Worm (Caenorhabditis elegans): ENCODE data around the gene mrpl-36.

The mrpl-36 gene

DNA sequence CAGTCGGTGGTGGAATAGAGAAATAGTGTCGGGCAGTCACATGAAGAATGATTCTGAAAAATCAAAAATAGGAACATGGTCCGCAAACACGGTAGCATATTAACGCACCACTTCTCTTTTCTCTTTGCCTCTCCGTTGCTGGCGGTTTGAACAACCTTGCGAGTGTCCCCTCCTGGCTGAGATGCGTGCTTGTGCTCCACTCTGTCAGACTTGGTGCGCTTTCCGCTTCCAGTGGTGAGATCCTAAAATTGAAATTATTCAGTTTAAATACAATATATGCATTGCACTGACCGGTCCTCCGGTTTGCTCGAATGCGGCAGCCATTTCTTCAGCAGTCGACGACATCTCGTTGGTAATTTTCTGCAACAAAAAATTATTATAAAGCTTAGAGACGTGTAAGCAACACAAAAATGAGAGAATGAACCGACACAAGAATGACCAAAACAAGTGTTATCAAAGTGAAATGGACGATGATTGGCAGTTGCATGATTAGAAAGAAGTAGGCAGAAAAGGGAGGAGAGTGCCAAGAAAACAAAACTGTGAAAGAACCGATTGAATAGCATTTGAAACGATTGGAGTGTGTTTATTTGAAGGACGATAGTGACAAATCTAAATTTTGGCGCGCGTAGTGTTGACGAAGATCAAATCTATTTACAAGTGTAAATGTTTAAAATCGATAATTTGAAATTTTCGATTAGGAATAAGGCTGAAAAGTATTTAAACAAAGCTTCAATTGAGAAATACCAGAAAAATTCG, 22.7 kb downstream of the mrpl-36 start, which contains the start of gene ZK632.9:
ZK632.9 (minus strand) TSS at position 360 of the 756 bp plus-strand sequence.
- TF ChIP-seq skn-1 (tag; optimal IDR thresholded peaks at IDR 0.05) (peak; percentile 34), mab-5 (tag; optimal IDR thresholded peaks at IDR 0.05) (no peak), nhr-10 (tag; optimal IDR thresholded peaks at IDR 0.05) (peak; percentile 7), nhr-23 (tag; optimal IDR thresholded peaks at IDR 0.05) (no peak), snpc-4 (tag; optimal IDR thresholded peaks at IDR 0.05) (no peak), unc-55 (GFP tag; optimal IDR thresholded peaks at IDR 0.05) (peak; percentile 11), ztf-4 (tag; optimal IDR thresholded peaks at IDR 0.05) (no peak), ceh-16 (tag; optimal IDR thresholded peaks at IDR 0.05) (no peak), Y55F3AM.14 (GFP tag; optimal IDR thresholded peaks at IDR 0.05) (peak; percentile 9), nhr-237 (tag; optimal IDR thresholded peaks at IDR 0.05) (no peak), nhr-21 (tag; optimal IDR thresholded peaks at IDR 0.05) (peak; percentile 8), crh-2 (tag; optimal IDR thresholded peaks at IDR 0.05) (no peak), nhr-77 (tag; optimal IDR thresholded peaks at IDR 0.05) (no peak), fos-1 (tag; optimal IDR thresholded peaks at IDR 0.05) (peak; percentile 35), alr-1 (tag; optimal IDR thresholded peaks at IDR 0.05) (no peak), peb-1 (tag; optimal IDR thresholded peaks at IDR 0.05) (no peak), lin-13 (GFP tag; optimal IDR thresholded peaks at IDR 0.05) (no peak), nhr-129 (tag; optimal IDR thresholded peaks at IDR 0.05) (peak; percentile 32), mdl-1 (tag; optimal IDR thresholded peaks at IDR 0.05) (no peak), nhr-11 (tag; optimal IDR thresholded peaks at IDR 0.05) (no peak), sma-3 (GFP tag; optimal IDR thresholded peaks at IDR 0.05) (no peak), zag-1 (tag; optimal IDR thresholded peaks at IDR 0.05) (no peak)

DNA sequence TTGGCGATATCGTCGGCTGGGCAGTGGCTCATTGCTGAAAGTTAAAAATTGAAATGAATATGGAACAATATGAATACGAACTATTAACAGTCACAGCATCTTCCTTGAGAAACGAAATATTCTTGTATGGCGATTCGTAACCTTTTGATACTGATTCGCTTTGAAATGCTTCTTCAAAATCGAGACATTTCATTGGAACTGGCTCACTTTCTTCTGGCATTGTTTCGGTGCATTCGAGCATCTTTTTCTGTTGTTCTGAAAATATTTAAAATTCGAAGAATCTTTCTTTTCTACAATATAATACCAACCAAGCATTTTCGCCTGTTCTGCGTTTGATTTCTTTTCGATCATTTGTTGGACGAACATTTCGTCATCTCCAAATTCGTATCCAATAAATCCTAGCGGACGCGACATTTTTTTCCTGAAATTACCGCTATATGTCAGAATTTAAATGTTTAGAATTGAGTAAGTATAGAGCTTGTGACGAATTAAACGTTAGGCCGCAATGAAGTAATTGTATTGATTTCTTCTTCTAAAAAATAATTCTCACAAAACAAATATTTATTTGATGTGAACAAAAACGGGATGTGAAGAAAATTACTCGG, 23.5 kb downstream of the mrpl-36 start, which contains the start of gene lin-52:
lin-52 (minus strand) TSS at position 421 of the 605 bp plus-strand sequence.
- no peak for TF ChIP-seq skn-1 (tag; optimal IDR thresholded peaks at IDR 0.05)
- TF ChIP-seq elt-3 (tag; optimal IDR thresholded peaks at IDR 0.05): no peak
- no peak for TF ChIP-seq ceh-16 (tag; optimal IDR thresholded peaks at IDR 0.05)
- TF ChIP-seq sma-9 (GFP tag; optimal IDR thresholded peaks at IDR 0.05): no peak
- TF ChIP-seq sma-9 (tag; optimal IDR thresholded peaks at IDR 0.05): no peak
- TF ChIP-seq R02D3.7 (tag; optimal IDR thresholded peaks at IDR 0.05): no peak
- peak; percentile 11 for TF ChIP-seq lin-13 (GFP tag; optimal IDR thresholded peaks at IDR 0.05)
- no peak for TF ChIP-seq ztf-11 (tag; optimal IDR thresholded peaks at IDR 0.05)
- no peak for TF ChIP-seq blmp-1 (tag; optimal IDR thresholded peaks at IDR 0.05; ENCODE audit: insufficient read depth)
- TF ChIP-seq mab-5 (tag; optimal IDR thresholded peaks at IDR 0.05): no peak
- no peak for TF ChIP-seq nhr-237 (tag; optimal IDR thresholded peaks at IDR 0.05)
- no peak for TF ChIP-seq nhr-6 (tag; optimal IDR thresholded peaks at IDR 0.05)
- peak in 1 of 2 experiments; percentile 32 for TF ChIP-seq lsy-2 (tag; optimal IDR thresholded peaks at IDR 0.05)
- peak; percentile 78 for TF ChIP-seq ztf-4 (tag; optimal IDR thresholded peaks at IDR 0.05)
- peak; percentile 18 for TF ChIP-seq crh-2 (tag; optimal IDR thresholded peaks at IDR 0.05)
- no peak for TF ChIP-seq dmd-4 (tag; optimal IDR thresholded peaks at IDR 0.05)
- no peak for TF ChIP-seq lin-11 (tag; optimal IDR thresholded peaks at IDR 0.05)
- no peak for TF ChIP-seq ztf-1 (GFP tag; conservative IDR thresholded peaks at IDR 0.05)
- no peak for TF ChIP-seq C34F6.9 (tag; optimal IDR thresholded peaks at IDR 0.05)
- TF ChIP-seq sma-3 (GFP tag; optimal IDR thresholded peaks at IDR 0.05): peak; percentile 40
- TF ChIP-seq zag-1 (tag; optimal IDR thresholded peaks at IDR 0.05): no peak
- no peak for TF ChIP-seq mdl-1 (tag; optimal IDR thresholded peaks at IDR 0.05)
- no peak for TF ChIP-seq unc-55 (GFP tag; optimal IDR thresholded peaks at IDR 0.05)
- no peak for TF ChIP-seq snpc-4 (tag; optimal IDR thresholded peaks at IDR 0.05)
- no peak for TF ChIP-seq nhr-77 (tag; optimal IDR thresholded peaks at IDR 0.05)
- TF ChIP-seq nhr-25 (tag; optimal IDR thresholded peaks at IDR 0.05): peak; percentile 2
- TF ChIP-seq elt-1 (tag; optimal IDR thresholded peaks at IDR 0.05): no peak
- no peak for TF ChIP-seq sem-4 (tag; optimal IDR thresholded peaks at IDR 0.05)
- peak; percentile 67 for TF ChIP-seq ama-1 (optimal IDR thresholded peaks at IDR 0.05)
- TF ChIP-seq alr-1 (tag; optimal IDR thresholded peaks at IDR 0.05): no peak
- TF ChIP-seq F13H6.1 (tag; optimal IDR thresholded peaks at IDR 0.05): no peak
- no peak for TF ChIP-seq nhr-129 (tag; optimal IDR thresholded peaks at IDR 0.05)
- no peak for TF ChIP-seq lin-39 (tag; optimal IDR thresholded peaks at IDR 0.05)
- TF ChIP-seq unc-39 (tag; optimal IDR thresholded peaks at IDR 0.05): no peak
- no peak for TF ChIP-seq mbf-1 (tag; optimal IDR thresholded peaks at IDR 0.05)
- TF ChIP-seq nhr-23 (tag; optimal IDR thresholded peaks at IDR 0.05): no peak
- no peak for TF ChIP-seq ceh-82 (tag; optimal IDR thresholded peaks at IDR 0.05)
- no peak for TF ChIP-seq nhr-10 (tag; optimal IDR thresholded peaks at IDR 0.05)
- TF ChIP-seq peb-1 (tag; optimal IDR thresholded peaks at IDR 0.05): no peak
- no peak for TF ChIP-seq nhr-21 (tag; optimal IDR thresholded peaks at IDR 0.05)
- TF ChIP-seq gmeb-1 (tag; optimal IDR thresholded peaks at IDR 0.05): no peak
- no peak for TF ChIP-seq Y55F3AM.14 (GFP tag; optimal IDR thresholded peaks at IDR 0.05)
- TF ChIP-seq unc-62 (GFP tag; optimal IDR thresholded peaks at IDR 0.05): no peak
- TF ChIP-seq aly-2 (tag; optimal IDR thresholded peaks at IDR 0.05): no peak
- TF ChIP-seq nhr-12 (tag; optimal IDR thresholded peaks at IDR 0.05): no peak
- no peak for TF ChIP-seq ZK546.5 (tag; optimal IDR thresholded peaks at IDR 0.05)

Data from whole organism, L2 larva.